Worm (Caenorhabditis elegans) whole organism, late embryonic: Measurements from ENCODE around the gene slfl-5.

Source experiments
- K09A11.1 ChIP-seq: sonication (generic microtip); optimal IDR thresholded peaks from 2 replicates; lab custom pipeline; 2017; ENCODE audit warnings: antibody characterized with exemption, mild to moderate bottlenecking, missing genetic modification characterization, missing compliant biosample characterization; ENCODE audit not compliant: insufficient read depth
- T23F11.4 ChIP-seq: fragments of 200-800 bp; sonication (Bioruptor generic); optimal IDR thresholded peaks from 2 replicates; lab custom pipeline; 2018; ENCODE audit warnings: mild to moderate bottlenecking, missing genetic modification characterization, missing compliant biosample characterization
- Y22D7AL.16 ChIP-seq: sonication (generic microtip); optimal IDR thresholded peaks from 2 replicates; lab custom pipeline; 2016; ENCODE audit warnings: missing genetic modification characterization, missing compliant biosample characterization
- ama-1 ChIP-seq: fragments of 150-350 bp; optimal IDR thresholded peaks from 2 replicates; lab custom pipeline; 2014
- ceh-14 ChIP-seq: sonication (generic microtip); optimal IDR thresholded peaks from 2 replicates; lab custom pipeline; 2016; ENCODE audit warnings: missing genotype, missing genetic modification characterization, missing compliant biosample characterization
- ceh-18 ChIP-seq: sonication (generic microtip); optimal IDR thresholded peaks from 2 replicates; lab custom pipeline; 2016; ENCODE audit warnings: missing genetic modification characterization, missing compliant biosample characterization
- ceh-22 ChIP-seq: sonication (generic microtip); optimal IDR thresholded peaks from 2 replicates; lab custom pipeline; 2017; ENCODE audit warnings: missing biosample characterization, missing genetic modification characterization
- ceh-30 ChIP-seq: fragments of 150-350 bp; optimal IDR thresholded peaks from 2 replicates; lab custom pipeline; 2014; ENCODE audit warnings: missing biosample characterization, missing genetic modification characterization
- ceh-31 ChIP-seq: sonication (generic microtip); optimal IDR thresholded peaks from 2 replicates; lab custom pipeline; 2016; ENCODE audit warnings: missing genetic modification characterization, missing compliant biosample characterization
- ceh-45 ChIP-seq: fragments of 200-800 bp; sonication (Bioruptor generic); IDR thresholded peaks from 2 replicates; pipeline ENCODE4 v1.3.6; 2022; ENCODE audit warnings: missing genetic modification reagents, missing genetic modification characterization, missing compliant biosample characterization
- ceh-48 ChIP-seq: sonication (generic microtip); optimal IDR thresholded peaks from 2 replicates; lab custom pipeline; 2016; ENCODE audit warnings: missing genetic modification characterization, inconsistent platforms, missing compliant biosample characterization
- dmd-4 ChIP-seq: sonication (generic microtip); optimal IDR thresholded peaks from 2 replicates; lab custom pipeline; 2016; ENCODE audit warnings: borderline replicate concordance, missing genetic modification characterization, missing compliant biosample characterization
- dve-1 ChIP-seq: sonication (generic microtip); optimal IDR thresholded peaks from 2 replicates; lab custom pipeline; 2017; ENCODE audit warnings: antibody characterized with exemption, mild to moderate bottlenecking, missing genetic modification characterization, missing compliant biosample characterization
- elt-2 ChIP-seq: sonication (generic microtip); optimal IDR thresholded peaks from 2 replicates; lab custom pipeline; 2016; ENCODE audit warnings: missing genetic modification reagents, missing genetic modification characterization, missing compliant biosample characterization
- ets-4 ChIP-seq: sonication (generic microtip); optimal IDR thresholded peaks from 2 replicates; lab custom pipeline; 2016; ENCODE audit warnings: missing genetic modification characterization, missing compliant biosample characterization
- fax-1 ChIP-seq: sonication (generic microtip); optimal IDR thresholded peaks from 2 replicates; lab custom pipeline; 2016; ENCODE audit warnings: missing genotype, missing genetic modification characterization, missing compliant biosample characterization
- fkh-10 ChIP-seq: fragments of 150-350 bp; optimal IDR thresholded peaks from 2 replicates; lab custom pipeline; 2014; ENCODE audit warnings: missing biosample characterization, missing genetic modification reagents, missing genetic modification characterization
- hlh-15 ChIP-seq: sonication (generic microtip); optimal IDR thresholded peaks from 2 replicates; lab custom pipeline; 2016; ENCODE audit warnings: missing genetic modification characterization, missing compliant biosample characterization
- hlh-30 ChIP-seq: sonication (generic microtip); optimal IDR thresholded peaks from 2 replicates; lab custom pipeline; 2017; ENCODE audit warnings: antibody characterized with exemption, missing genetic modification characterization, missing compliant biosample characterization; ENCODE audit not compliant: insufficient read depth
- hlh-6 ChIP-seq: sonication (generic microtip); optimal IDR thresholded peaks from 2 replicates; lab custom pipeline; 2016; ENCODE audit warnings: missing genotype, missing genetic modification characterization, missing compliant biosample characterization
- lim-6 ChIP-seq: sonication (generic microtip); optimal IDR thresholded peaks from 2 replicates; lab custom pipeline; 2016; ENCODE audit warnings: missing genetic modification characterization, missing compliant biosample characterization
- odd-2 ChIP-seq: sonication (generic microtip); optimal IDR thresholded peaks from 2 replicates; lab custom pipeline; 2017; ENCODE audit warnings: antibody characterized with exemption, mild to moderate bottlenecking, missing genetic modification characterization, missing compliant biosample characterization
- pag-3 ChIP-seq: sonication (generic microtip); optimal IDR thresholded peaks from 2 replicates; lab custom pipeline; 2016; ENCODE audit warnings: missing compliant biosample characterization, missing genetic modification characterization, borderline replicate concordance
- pha-2 ChIP-seq: sonication (generic microtip); optimal IDR thresholded peaks from 2 replicates; lab custom pipeline; 2017; ENCODE audit warnings: mild to moderate bottlenecking, missing genetic modification characterization, missing compliant biosample characterization
- pha-4 ChIP-seq: fragments of 150-350 bp; optimal IDR thresholded peaks from 2 replicates; lab custom pipeline; 2018; ENCODE audit warnings: missing biosample characterization, missing genetic modification reagents, missing genetic modification characterization
- pros-1 ChIP-seq: fragments of 150-350 bp; optimal IDR thresholded peaks from 2 replicates; lab custom pipeline; 2014; ENCODE audit warnings: missing biosample characterization, missing genetic modification reagents, missing genetic modification characterization
- sox-4 ChIP-seq: sonication (generic microtip); optimal IDR thresholded peaks from 2 replicates; lab custom pipeline; 2017; ENCODE audit warnings: mild to moderate bottlenecking, missing genetic modification characterization, inconsistent platforms, missing compliant biosample characterization
- tbx-2 ChIP-seq: sonication (generic microtip); optimal IDR thresholded peaks from 2 replicates; lab custom pipeline; 2016; ENCODE audit warnings: missing genetic modification characterization, missing compliant biosample characterization
- tbx-7 ChIP-seq: sonication (generic microtip); optimal IDR thresholded peaks from 2 replicates; lab custom pipeline; 2016; ENCODE audit warnings: missing genotype, missing genetic modification characterization, missing compliant biosample characterization
- ttx-3 ChIP-seq: sonication (generic microtip); optimal IDR thresholded peaks from 2 replicates; lab custom pipeline; 2016; ENCODE audit warnings: missing genetic modification reagents, missing genetic modification characterization, missing compliant biosample characterization
- unc-3 ChIP-seq, 2 experiments: fragments of 200-800 bp in 1 of 2; sonication (Bioruptor generic) in 1 of 2; sonication (generic microtip) in 1 of 2; conservative IDR thresholded peaks in 1 of 2; optimal IDR thresholded peaks in 1 of 2; 2 replicates each; pipeline versions ENCODE4 v1.3.6 to Lab custom; 2016 to 2022; ENCODE audit warnings: missing compliant biosample characterization in 2 of 2, missing genetic modification characterization in 2 of 2, missing genetic modification reagents in 1 of 2
- unc-42 ChIP-seq: sonication (generic microtip); optimal IDR thresholded peaks from 2 replicates; lab custom pipeline; 2016; ENCODE audit warnings: missing genotype, missing genetic modification characterization, missing compliant biosample characterization

The slfl-5 gene

ce11 chrV:12276946-12277345, 32.1 kb upstream of the slfl-5 start, which contains the start of gene bnc-1:
Gene bnc-1 (minus strand): TSS chrV:12277046.
- TF ChIP-seq tbx-7 (no peak), Y22D7AL.16 (no peak), tbx-2 (tag; lab: Kevin White, UChicago) (no peak), T23F11.4 (GFP tag; lab: Kevin White, UChicago) (no peak), hlh-6 (tag; lab: Kevin White, UChicago) (no peak), dve-1 (tag; lab: Kevin White, UChicago) (no peak), odd-2 (tag; lab: Kevin White, UChicago) (no peak), pag-3 (no peak), unc-3 (GFP tag; conservative IDR thresholded peaks at IDR 0.05; lab: Robert Waterston, UW) (no peak), unc-3 (tag; optimal IDR thresholded peaks at IDR 0.05; lab: Kevin White, UChicago) (no peak), lim-6 (no peak), ama-1 (lab: Kevin White, UChicago) (no peak), ceh-48 (tag; lab: Kevin White, UChicago) (no peak)

- TF ChIP-seq dmd-4 (tag; lab: Kevin White, UChicago): no peak
- TF ChIP-seq lim-6: no peak
- TF ChIP-seq ceh-31 (tag; lab: Kevin White, UChicago): no peak
- TF ChIP-seq pag-3: no peak
- no peak for TF ChIP-seq ceh-18 (tag; lab: Kevin White, UChicago)
- TF ChIP-seq unc-3 (GFP tag; conservative IDR thresholded peaks at IDR 0.05; lab: Robert Waterston, UW): no peak
- TF ChIP-seq unc-3 (tag; optimal IDR thresholded peaks at IDR 0.05; lab: Kevin White, UChicago): no peak
- TF ChIP-seq fkh-10: no peak
These were observed 30.9 kb upstream of the slfl-5 start for ce11 chrV:12275714-12276113.

ce11 chrV:12271495-12271894, 26.7 kb upstream of the slfl-5 start, which contains the start of the genes tsfm-1 and capg-2:
Gene tsfm-1 (minus strand): TSS chrV:12271551.
Gene capg-2 (plus strand): TSS chrV:12271873.
- TF ChIP-seq elt-2 (tag; lab: Kevin White, UChicago) (no peak), pha-4 (tag; lab: Kevin White, UChicago) (no peak), ceh-14 (no peak), K09A11.1 (no peak), hlh-6 (tag; lab: Kevin White, UChicago) (no peak), Y22D7AL.16 (no peak), ets-4 (tag; lab: Kevin White, UChicago) (no peak), sox-4 (no peak), hlh-15 (no peak), ttx-3 (no peak)
- TF ChIP-seq, all 69 proteins: peak for 0

- TF ChIP-seq ceh-30: no peak
- TF ChIP-seq ceh-18 (tag; lab: Kevin White, UChicago): peak; percentile 59
- TF ChIP-seq elt-2 (tag; lab: Kevin White, UChicago): peak; percentile 65
- TF ChIP-seq pha-2 (tag; lab: Kevin White, UChicago): no peak
- TF ChIP-seq K09A11.1: no peak
- no peak for TF ChIP-seq ceh-14
- TF ChIP-seq ama-1 (lab: Kevin White, UChicago): no peak
- no peak for TF ChIP-seq pros-1 (tag; lab: Kevin White, UChicago)
These were observed 24.5 kb upstream of the slfl-5 start, which contains the start of gene twk-24 for ce11 chrV:12269272-12269767. Gene twk-24 (minus strand): TSS chrV:12269322.

ce11 chrV:12263723-12264122, 18.9 kb upstream of the slfl-5 start, which contains the start of gene ssp-35:
Gene ssp-35 (minus strand): TSS chrV:12263823.
- TF ChIP-seq unc-42 (tag; lab: Kevin White, UChicago): no peak
- no peak for TF ChIP-seq pros-1 (tag; lab: Kevin White, UChicago)
- TF ChIP-seq hlh-30 (tag; lab: Kevin White, UChicago): no peak
- TF ChIP-seq ceh-22 (tag; lab: Kevin White, UChicago): no peak
- no peak for TF ChIP-seq fax-1
- TF ChIP-seq ceh-45 (GFP tag; lab: Robert Waterston, UW): no peak
- no peak for TF ChIP-seq fkh-10
